Fruit fly (Drosophila melanogaster) whole organism, embryonic: ENCODE measurements around the gene Uba2.

Experiments used
- CG10431 ChIP-seq: fragments of 200-800 bp; sonication (Bioruptor generic); optimal IDR thresholded peaks from 3 replicates; lab custom pipeline; 2018; ENCODE audit warnings: missing biosample characterization, mild to moderate bottlenecking, missing genetic modification characterization
- cato ChIP-seq: fragments of 200-800 bp; sonication (Bioruptor generic); optimal IDR thresholded peaks from 2 replicates; lab custom pipeline; 2016; ENCODE audit warnings: missing biosample characterization, missing genetic modification characterization, borderline replicate concordance

DNA sequence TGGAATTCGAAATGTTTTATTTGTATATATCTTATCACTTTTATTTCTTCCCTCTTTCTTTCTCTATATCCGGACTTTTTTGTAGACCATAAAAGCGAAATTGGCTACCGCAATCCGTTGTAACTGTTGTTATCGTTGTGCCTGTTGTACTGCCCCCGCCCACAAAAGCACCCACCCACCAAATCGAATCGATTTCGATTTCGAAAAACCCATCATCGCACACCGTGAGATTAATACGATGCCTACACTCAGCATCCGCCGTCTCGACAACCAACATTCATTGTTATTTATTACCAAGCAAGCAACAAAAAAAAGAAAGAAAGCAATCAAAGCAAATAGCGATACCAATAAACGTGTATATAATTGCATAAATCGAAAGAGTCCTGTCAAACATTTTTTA, 19.4 kb downstream of the Uba2 start:
- TF ChIP-seq cato (GFP tag; lab: Kevin White, UChicago) (no peak), CG10431 (GFP tag; lab: Kevin White, UChicago) (no peak)
